Fruit fly (Drosophila melanogaster): ENCODE measurements around the gene ppk21.

DNA sequence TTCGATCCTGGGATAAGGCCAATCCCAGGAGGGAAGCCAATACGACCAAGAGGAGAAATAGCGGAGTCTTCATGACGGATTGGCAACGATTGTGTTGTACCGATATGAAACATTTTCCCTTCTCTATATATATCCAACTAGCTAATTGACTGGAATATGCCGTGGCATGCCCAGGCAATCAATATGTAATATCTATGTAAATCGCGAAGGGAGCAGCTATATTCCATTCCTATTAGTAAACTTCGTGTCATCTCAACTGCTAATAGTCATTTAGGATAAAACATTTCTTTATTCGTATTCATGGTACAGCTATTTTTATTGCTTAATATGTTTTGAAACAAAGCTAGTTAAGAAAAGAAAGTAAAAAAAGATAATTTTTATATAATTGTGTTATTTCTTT, 50.7 kb downstream of the ppk21 start, which contains the start of gene Dup99B:
- TF ChIP-seq Sox15 (GFP tag; optimal IDR thresholded peaks at IDR 0.05) = no peak
- no peak for TF ChIP-seq fd59A (GFP tag; optimal IDR thresholded peaks at IDR 0.05)
- no peak for TF ChIP-seq CG6163 (GFP tag; IDR thresholded peaks at IDR 0.05)
- TF ChIP-seq CG6808 (GFP tag; optimal IDR thresholded peaks at IDR 0.05) = no peak
- TF ChIP-seq Sox102F (GFP tag; optimal IDR thresholded peaks at IDR 0.05) = no peak
- TF ChIP-seq CG6276 (GFP tag; optimal IDR thresholded peaks at IDR 0.05) = no peak

All from whole organism, prepupa.